Worm (Caenorhabditis elegans) whole organism, L1 larva: ENCODE data around the gene twk-49.

ENCODE experiments used
- C16A3.4 ChIP-seq: fragments of 150-350 bp; optimal IDR thresholded peaks from 2 replicates; lab custom pipeline; 2014; ENCODE audit warnings: missing biosample characterization, missing genetic modification characterization
- ama-1 ChIP-seq: fragments of 150-350 bp; optimal IDR thresholded peaks from 2 replicates; lab custom pipeline; 2014
- blmp-1 ChIP-seq: fragments of 150-350 bp; optimal IDR thresholded peaks from 2 replicates; lab custom pipeline; 2014; ENCODE audit warnings: missing biosample characterization, missing genetic modification characterization
- ceh-63 ChIP-seq: fragments of 200-800 bp; sonication (Bioruptor generic); optimal IDR thresholded peaks from 2 replicates; lab custom pipeline; 2018; ENCODE audit warnings: mild to moderate bottlenecking, missing genetic modification characterization, missing compliant biosample characterization
- ceh-8 ChIP-seq: fragments of 200-800 bp; sonication (Bioruptor generic); optimal IDR thresholded peaks from 2 replicates; lab custom pipeline; 2018; ENCODE audit warnings: mild to moderate bottlenecking, missing genetic modification characterization, moderate library complexity, missing compliant biosample characterization
- ceh-82 ChIP-seq, 3 experiments: fragments of 150-350 bp in 1 of 3; sonication (generic microtip) in 2 of 3; optimal IDR thresholded peaks; 2 replicates each; lab custom pipeline; 2014 to 2017; ENCODE audit warnings: missing biosample characterization in 3 of 3, missing genetic modification characterization in 3 of 3
- dsc-1 ChIP-seq: sonication (generic microtip); optimal IDR thresholded peaks from 2 replicates; lab custom pipeline; 2016; ENCODE audit warnings: mild to moderate bottlenecking, missing genetic modification characterization, missing compliant biosample characterization
- efl-1 ChIP-seq, 4 experiments: fragments of 150-350 bp; optimal IDR thresholded peaks in 3 of 4; peaks in 1 of 4; 1 replicate in 1 of 4; 2 replicates in 3 of 4; lab custom pipeline; 2014; ENCODE audit warnings: missing biosample characterization in 2 of 4, missing genetic modification characterization in 2 of 4, missing genetic modification reagents in 2 of 4
- egl-13 ChIP-seq: sonication (generic microtip); optimal IDR thresholded peaks from 2 replicates; lab custom pipeline; 2016; ENCODE audit warnings: missing genotype, missing genetic modification reagents, missing genetic modification characterization, missing compliant biosample characterization
- egl-27 ChIP-seq, 2 experiments: fragments of 150-350 bp in 1 of 2; sonication (generic microtip); optimal IDR thresholded peaks; 3 replicates each; lab custom pipeline; 2017 to 2018; ENCODE audit warnings: missing biosample characterization in 2 of 2, missing genetic modification characterization in 2 of 2, missing genetic modification reagents in 2 of 2
- elt-2 ChIP-seq: sonication (generic microtip); optimal IDR thresholded peaks from 2 replicates; lab custom pipeline; 2016; ENCODE audit warnings: missing genetic modification characterization, mild to moderate bottlenecking, inconsistent platforms, missing compliant biosample characterization, missing genetic modification reagents
- fos-1 ChIP-seq: fragments of 150-350 bp; optimal IDR thresholded peaks from 2 replicates; lab custom pipeline; 2014; ENCODE audit warnings: missing biosample characterization, missing genetic modification characterization
- hlh-17 ChIP-seq: fragments of 200-800 bp; sonication (Bioruptor generic); optimal IDR thresholded peaks from 2 replicates; lab custom pipeline; 2018; ENCODE audit warnings: missing genetic modification characterization, mild to moderate bottlenecking, missing compliant biosample characterization, moderate library complexity, borderline replicate concordance
- hlh-4 ChIP-seq: sonication (generic microtip); optimal IDR thresholded peaks from 2 replicates; lab custom pipeline; 2016; ENCODE audit warnings: mild to moderate bottlenecking, missing genetic modification characterization, missing compliant biosample characterization
- lin-14 ChIP-seq: fragments of 200-800 bp; sonication (Bioruptor generic); optimal IDR thresholded peaks from 2 replicates; lab custom pipeline; 2018; ENCODE audit warnings: mild to moderate bottlenecking, missing genetic modification characterization, moderate library complexity, missing compliant biosample characterization
- lin-39 ChIP-seq: fragments of 150-350 bp; optimal IDR thresholded peaks from 2 replicates; lab custom pipeline; 2014; ENCODE audit warnings: missing biosample characterization, missing genetic modification reagents, missing genetic modification characterization
- lsy-2 ChIP-seq, 2 experiments: fragments of 150-350 bp; optimal IDR thresholded peaks; 2 replicates each; lab custom pipeline; 2014; ENCODE audit warnings: missing biosample characterization in 2 of 2, missing genetic modification characterization in 2 of 2
- nhr-11 ChIP-seq: fragments of 150-350 bp; optimal IDR thresholded peaks from 2 replicates; lab custom pipeline; 2014; ENCODE audit warnings: missing biosample characterization, missing genetic modification characterization
- nhr-20 ChIP-seq: sonication (generic microtip); optimal IDR thresholded peaks from 2 replicates; lab custom pipeline; 2016; ENCODE audit warnings: mild to moderate bottlenecking, missing genetic modification characterization, missing compliant biosample characterization
- nhr-47 ChIP-seq: sonication (generic microtip); optimal IDR thresholded peaks from 2 replicates; lab custom pipeline; 2016; ENCODE audit warnings: mild to moderate bottlenecking, missing genetic modification characterization, moderate library complexity, missing compliant biosample characterization
- nhr-71 ChIP-seq: sonication (generic microtip); optimal IDR thresholded peaks from 2 replicates; lab custom pipeline; 2016; ENCODE audit warnings: mild to moderate bottlenecking, missing genetic modification characterization, moderate library complexity, missing compliant biosample characterization
- nhr-77 ChIP-seq: fragments of 150-350 bp; optimal IDR thresholded peaks from 2 replicates; lab custom pipeline; 2014; ENCODE audit warnings: missing biosample characterization, missing genetic modification characterization
- nhr-90 ChIP-seq: sonication (generic microtip); optimal IDR thresholded peaks from 2 replicates; lab custom pipeline; 2016; ENCODE audit warnings: mild to moderate bottlenecking, missing genetic modification characterization, missing compliant biosample characterization; ENCODE audit not compliant: poor library complexity
- rnt-1 ChIP-seq: sonication (generic microtip); optimal IDR thresholded peaks from 2 replicates; lab custom pipeline; 2016; ENCODE audit warnings: mild to moderate bottlenecking, missing genetic modification characterization, moderate library complexity, missing compliant biosample characterization
- snpc-4 ChIP-seq: fragments of 150-350 bp; optimal IDR thresholded peaks from 2 replicates; lab custom pipeline; 2014; ENCODE audit warnings: missing biosample characterization, missing genetic modification characterization
- snu-23 ChIP-seq: sonication (generic microtip); optimal IDR thresholded peaks from 2 replicates; lab custom pipeline; 2016; ENCODE audit warnings: missing genetic modification characterization, missing compliant biosample characterization
- unc-130 ChIP-seq: fragments of 150-350 bp; optimal IDR thresholded peaks from 2 replicates; lab custom pipeline; 2017; ENCODE audit warnings: missing biosample characterization, missing genetic modification characterization, inconsistent platforms
- unc-62 ChIP-seq: fragments of 150-350 bp; optimal IDR thresholded peaks from 2 replicates; lab custom pipeline; 2014; ENCODE audit warnings: missing biosample characterization, missing genetic modification reagents, missing genetic modification characterization
- zag-1 ChIP-seq: fragments of 150-350 bp; optimal IDR thresholded peaks from 2 replicates; lab custom pipeline; 2014; ENCODE audit warnings: missing biosample characterization, missing genetic modification characterization
- zip-4 ChIP-seq: fragments of 200-800 bp; sonication (Bioruptor generic); optimal IDR thresholded peaks from 2 replicates; lab custom pipeline; 2018; ENCODE audit warnings: mild to moderate bottlenecking, missing genetic modification characterization, moderate library complexity, missing compliant biosample characterization
- ztf-11 ChIP-seq, 2 experiments: sonication (generic microtip); optimal IDR thresholded peaks; 2 replicates each; lab custom pipeline; 2016 to 2017; ENCODE audit warnings: missing genetic modification characterization in 2 of 2, missing biosample characterization in 1 of 2, missing compliant biosample characterization in 1 of 2
- ztf-4 ChIP-seq: fragments of 150-350 bp; optimal IDR thresholded peaks from 2 replicates; lab custom pipeline; 2014; ENCODE audit warnings: missing biosample characterization, missing genetic modification characterization

twk-49 gene

ce11 chrII:6484876-6485526 lies 14.0 kb downstream of the twk-49 start, which contains the start of the genes lido-16 and plpp-1.2:
Gene lido-16 (minus strand): TSS chrII:6484976.
Gene plpp-1.2 (plus strand): TSS chrII:6485476.
- TF ChIP-seq hlh-17 (GFP tag; lab: Kevin White, UChicago) (no peak), nhr-20 (tag; lab: Kevin White, UChicago) (no peak), fos-1 (tag; lab: Kevin White, UChicago) (no peak), ztf-4 (no peak), zip-4 (GFP tag; lab: Kevin White, UChicago) (no peak), nhr-90 (tag; lab: Kevin White, UChicago) (no peak), snpc-4 (tag; lab: Kevin White, UChicago) (no peak), nhr-11 (tag; lab: Kevin White, UChicago) (no peak), egl-13 (no peak), zag-1 (tag; lab: Kevin White, UChicago) (no peak), hlh-4 (tag; lab: Kevin White, UChicago) (no peak), ceh-8 (GFP tag; lab: Kevin White, UChicago) (no peak), lin-39 (tag; lab: Kevin White, UChicago) (no peak), nhr-77 (tag; lab: Kevin White, UChicago) (no peak), lin-14 (GFP tag; lab: Kevin White, UChicago) (no peak), nhr-47 (tag; lab: Kevin White, UChicago) (no peak), ceh-82 (tag; optimal IDR thresholded peaks at IDR 0.05; lab: Kevin White, UChicago) (no peak), elt-2 (no peak), egl-27 (tag; optimal IDR thresholded peaks at IDR 0.05; lab: Kevin White, UChicago) (no peak), rnt-1 (no peak)

ce11 chrII:6482762-6483161 lies 16.2 kb downstream of the twk-49 start:
- TF ChIP-seq lin-14 (GFP tag; lab: Kevin White, UChicago): peak; percentile 65
- no peak for TF ChIP-seq ama-1 (lab: Kevin White, UChicago)
- TF ChIP-seq ztf-11 (tag; optimal IDR thresholded peaks at IDR 0.05; lab: Kevin White, UChicago): no peak
- peak; percentile 67 for TF ChIP-seq rnt-1
- peak; percentile 21 for TF ChIP-seq nhr-71 (tag; lab: Kevin White, UChicago)
- peak; percentile 19 for TF ChIP-seq unc-130 (tag; lab: Kevin White, UChicago)
- TF ChIP-seq efl-1 (optimal IDR thresholded peaks at IDR 0.05; lab: Kevin White, UChicago): no peak
- TF ChIP-seq efl-1 (GFP tag; optimal IDR thresholded peaks at IDR 0.05 in 1 of 2; lab: Kevin White, UChicago): peak in 1 of 2 experiments; percentile 81
- TF ChIP-seq snu-23: no peak

- no peak for TF ChIP-seq C16A3.4 (tag; lab: Kevin White, UChicago)
- TF ChIP-seq unc-62: no peak
- no peak for TF ChIP-seq blmp-1 (tag; lab: Kevin White, UChicago)
- peak; percentile 27 for TF ChIP-seq lin-14 (GFP tag; lab: Kevin White, UChicago)
- peak; percentile 56 for TF ChIP-seq rnt-1
- TF ChIP-seq lsy-2 (tag; optimal IDR thresholded peaks at IDR 0.05; lab: Kevin White, UChicago): peak in 1 of 2 experiments; percentile 12
- peak; percentile 17 for TF ChIP-seq unc-130 (tag; lab: Kevin White, UChicago)
- TF ChIP-seq dsc-1 (tag; lab: Kevin White, UChicago): no peak
- peak; percentile 12 for TF ChIP-seq nhr-71 (tag; lab: Kevin White, UChicago)
These were observed 16.9 kb downstream of the twk-49 start, which contains the start of gene del-10 for ce11 chrII:6482102-6482501. Gene del-10 (minus strand): TSS chrII:6482125.

ce11 chrII:6476655-6477054 lies 22.3 kb downstream of the twk-49 start, which contains the start of gene T28D9.4:
Gene T28D9.4 (plus strand): TSS chrII:6476955.
- TF ChIP-seq ceh-63 (GFP tag; lab: Kevin White, UChicago) (no peak), snpc-4 (tag; lab: Kevin White, UChicago) (no peak)
